Fruit fly (Drosophila melanogaster) whole organism, prepupa: ENCODE measurements around the gene CG15824.

ENCODE experiments used
- CG3032 ChIP-seq: fragments of 200-800 bp; optimal IDR thresholded peaks from 2 replicates; lab custom pipeline; 2019; ENCODE audit warnings: missing biosample characterization, mild to moderate bottlenecking, missing genetic modification characterization, moderate library complexity
- CG4318 ChIP-seq: fragments of 200-800 bp; sonication (Bioruptor generic); optimal IDR thresholded peaks from 3 replicates; lab custom pipeline; 2017; ENCODE audit warnings: missing biosample characterization, mild to moderate bottlenecking, missing genetic modification characterization
- CG6854 ChIP-seq: fragments of 200-800 bp; sonication (Bioruptor generic); optimal IDR thresholded peaks from 2 replicates; lab custom pipeline; 2017; ENCODE audit warnings: missing biosample characterization, mild to moderate bottlenecking, missing genetic modification characterization
- CG8119 ChIP-seq: fragments of 200-800 bp; sonication (Bioruptor generic); IDR thresholded peaks from 3 replicates; pipeline ENCODE4 v1.3.6; 2022; ENCODE audit warnings: missing biosample characterization, missing genetic modification characterization
- CG8319 ChIP-seq: fragments of 200-800 bp; sonication (Bioruptor generic); optimal IDR thresholded peaks from 3 replicates; lab custom pipeline; 2016; ENCODE audit warnings: missing biosample characterization, missing genetic modification characterization
- CG8632 ChIP-seq: fragments of 200-800 bp; sonication (Bioruptor generic); optimal IDR thresholded peaks from 3 replicates; lab custom pipeline; 2016; ENCODE audit warnings: missing biosample characterization, missing genetic modification characterization
- Eip75B ChIP-seq: fragments of 200-800 bp; sonication (Bioruptor generic); optimal IDR thresholded peaks from 3 replicates; lab custom pipeline; 2016; ENCODE audit warnings: missing biosample characterization, missing genetic modification characterization
- Gug ChIP-seq: fragments of 200-800 bp; sonication (Bioruptor generic); IDR thresholded peaks from 2 replicates; pipeline ENCODE4 v1.3.6; 2022; ENCODE audit warnings: missing biosample characterization, missing genetic modification characterization
- cyc ChIP-seq: fragments of 200-800 bp; sonication (Bioruptor generic); optimal IDR thresholded peaks from 3 replicates; lab custom pipeline; 2016; ENCODE audit warnings: missing biosample characterization, missing genetic modification characterization
- fd85E ChIP-seq: fragments of 200-800 bp; sonication (Bioruptor generic); optimal IDR thresholded peaks from 3 replicates; lab custom pipeline; 2016; ENCODE audit warnings: missing biosample characterization, missing genetic modification characterization
- fkh ChIP-seq: fragments of 200-800 bp; sonication (Bioruptor generic); optimal IDR thresholded peaks from 3 replicates; lab custom pipeline; 2017; ENCODE audit warnings: missing biosample characterization, mild to moderate bottlenecking, missing genetic modification characterization, moderate library complexity
- pdm3 ChIP-seq: fragments of 200-800 bp; sonication (Bioruptor generic); optimal IDR thresholded peaks from 3 replicates; lab custom pipeline; 2016; ENCODE audit warnings: missing biosample characterization, missing genetic modification characterization
- ss ChIP-seq, 2 experiments: fragments of 200-800 bp; sonication (Bioruptor generic); optimal IDR thresholded peaks; 2 replicates in 1 of 2; 3 replicates in 1 of 2; lab custom pipeline; 2017 to 2018; ENCODE audit warnings: mild to moderate bottlenecking in 2 of 2, missing biosample characterization in 2 of 2, missing genetic modification characterization in 2 of 2, moderate library complexity in 1 of 2
- vri ChIP-seq: fragments of 200-800 bp; sonication (Bioruptor generic); optimal IDR thresholded peaks from 3 replicates; lab custom pipeline; 2016; ENCODE audit warnings: missing biosample characterization, mild to moderate bottlenecking, missing genetic modification characterization

- TF ChIP-seq pdm3 (GFP tag; lab: Kevin White, UChicago) (no peak), ss (GFP tag; optimal IDR thresholded peaks at IDR 0.05; lab: Kevin White, UChicago) (no peak), CG8632 (GFP tag; lab: Kevin White, UChicago) (no peak), fkh (GFP tag; lab: Kevin White, UChicago) (no peak), CG3032 (tag; lab: Kevin White, UChicago) (no peak), cyc (GFP tag; lab: Kevin White, UChicago) (no peak), vri (GFP tag; lab: Kevin White, UChicago) (no peak), Gug (GFP tag; lab: Robert Waterston, UW) (no peak), CG6854 (GFP tag; lab: Kevin White, UChicago) (no peak), fd85E (GFP tag; lab: Kevin White, UChicago) (no peak), Eip75B (GFP tag; lab: Kevin White, UChicago) (no peak), CG8319 (GFP tag; lab: Kevin White, UChicago) (no peak), CG8119 (no peak), CG4318 (GFP tag; lab: Kevin White, UChicago) (no peak)
Observed at dm6 chr2L:892461-892860, 7.5 kb upstream of the CG15824 start.
